Fruit fly (Drosophila melanogaster): ENCODE measurements around the gene NSD.

NSD gene

DNA sequence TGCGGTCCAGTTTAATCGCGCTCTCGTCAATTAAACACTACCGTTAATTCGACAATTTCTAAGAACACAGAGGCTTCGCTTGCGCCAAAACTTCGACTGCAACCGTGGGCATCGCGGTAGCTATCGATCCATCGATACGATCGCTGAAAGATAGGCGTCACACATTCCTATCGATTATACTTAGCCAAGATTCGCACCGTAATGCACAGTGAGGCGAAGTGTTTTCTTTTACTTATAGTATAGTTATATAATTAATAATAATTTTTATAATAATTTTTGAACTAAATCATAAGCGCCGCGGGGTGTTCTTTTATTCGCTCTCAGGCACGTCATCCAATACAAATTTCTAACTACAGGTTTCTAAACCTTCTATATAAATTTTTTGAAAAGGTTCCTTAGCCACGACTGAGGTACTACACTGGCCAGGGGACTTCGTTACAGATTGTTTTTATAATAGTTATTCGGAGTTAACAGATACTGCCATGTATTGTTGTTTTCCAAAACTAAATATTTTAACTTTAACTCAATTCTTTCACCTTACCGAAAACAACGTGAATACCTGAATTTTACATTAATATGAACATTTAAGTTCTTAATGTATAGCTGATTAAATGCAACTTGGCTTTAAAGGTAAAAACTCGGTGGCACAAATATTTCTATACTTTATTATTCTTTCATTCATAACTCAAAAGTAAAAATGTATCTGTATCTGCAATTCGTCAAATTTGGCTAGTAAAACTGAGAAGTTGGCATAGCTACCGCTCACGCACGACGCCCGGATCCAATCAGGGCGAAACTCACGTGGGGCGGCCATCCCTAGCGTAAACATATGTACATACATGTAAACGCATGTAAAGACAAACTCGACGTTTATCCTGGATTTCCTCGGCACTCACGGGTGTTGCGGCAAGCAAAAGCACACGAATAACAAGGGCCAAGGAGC is at the start of gene NSD, which contains the start of gene BOD1 (continued):
- TF ChIP-seq MBD-R2 (GFP tag; IDR thresholded peaks at IDR 0.05) = peak; percentile 88
- TF ChIP-seq ham (GFP tag; IDR thresholded peaks at IDR 0.05) = no peak
- TF ChIP-seq CG17829 (tag; optimal IDR thresholded peaks at IDR 0.05) = peak; percentile 49
- no peak for TF ChIP-seq CG10565 (GFP tag; optimal IDR thresholded peaks at IDR 0.05)
- peak in 1 of 2 experiments; percentile 39 for TF ChIP-seq crp (GFP tag; optimal IDR thresholded peaks at IDR 0.05)
- no peak for TF ChIP-seq CG3407 (GFP tag; optimal IDR thresholded peaks at IDR 0.05)
- TF ChIP-seq onecut (GFP tag; IDR thresholded peaks at IDR 0.05) = peak; percentile 47
- no peak for TF ChIP-seq Nf-YB (GFP tag; optimal IDR thresholded peaks at IDR 0.05)
- TF ChIP-seq pros (GFP tag; optimal IDR thresholded peaks at IDR 0.05) = no peak
- peak; percentile 39 for TF ChIP-seq stwl (tag; optimal IDR thresholded peaks at IDR 0.05)
- TF ChIP-seq CG2202 (tag; optimal IDR thresholded peaks at IDR 0.05) = no peak
- peak; percentile 96 for TF ChIP-seq CG7963 (GFP tag; IDR thresholded peaks at IDR 0.05; ENCODE audit: partially characterized antibody)
- peak; percentile 92 for TF ChIP-seq row (GFP tag; IDR thresholded peaks at IDR 0.05)
- peak in 1 of 2 experiments; percentile 26 for TF ChIP-seq chif (GFP tag; optimal IDR thresholded peaks at IDR 0.05)
- TF ChIP-seq Abd-B (GFP tag; optimal IDR thresholded peaks at IDR 0.05) = peak; percentile 61
- TF ChIP-seq dm (GFP tag; optimal IDR thresholded peaks at IDR 0.05) = peak; percentile 4
- TF ChIP-seq lmd (GFP tag; IDR thresholded peaks at IDR 0.05) = peak; percentile 64
- peak; percentile 77 for TF ChIP-seq CG34422 (GFP tag; IDR thresholded peaks at IDR 0.05)
- TF ChIP-seq Deaf1 (tag; optimal IDR thresholded peaks at IDR 0.05) = peak; percentile 0
- peak; percentile 60 for TF ChIP-seq CG9817 (tag; optimal IDR thresholded peaks at IDR 0.05)
- TF ChIP-seq pum (GFP tag; optimal IDR thresholded peaks at IDR 0.05) = no peak
- peak; percentile 53; the same call in 1 of the 2 replicates for TF ChIP-seq CG7372 (GFP tag; IDR thresholded peaks at IDR 0.05)
- peak in 1 of 2 experiments; percentile 51 for TF ChIP-seq bsh (GFP tag; optimal IDR thresholded peaks at IDR 0.05)
- TF ChIP-seq CG31224 (GFP tag; IDR thresholded peaks at IDR 0.05) = peak; percentile 59
- TF ChIP-seq Hr3 (GFP tag; optimal IDR thresholded peaks at IDR 0.05) = peak; percentile 52
- TF ChIP-seq CG8765 (GFP tag; IDR thresholded peaks at IDR 0.05) = peak; percentile 53; the same call in 1 of the 2 replicates
- peak; percentile 62 for TF ChIP-seq CG11560 (tag; IDR thresholded peaks at IDR 0.05)
- peak; percentile 72 for TF ChIP-seq MESR4 (GFP tag; optimal IDR thresholded peaks at IDR 0.05)
- TF ChIP-seq Kr (GFP tag; optimal IDR thresholded peaks at IDR 0.05) = no peak
- peak; percentile 42 for TF ChIP-seq lab (GFP tag; optimal IDR thresholded peaks at IDR 0.05)
- TF ChIP-seq HLH54F (GFP tag; optimal IDR thresholded peaks at IDR 0.05) = peak; percentile 12
- TF ChIP-seq D19B (GFP tag; optimal IDR thresholded peaks at IDR 0.05) = no peak
- peak; percentile 48 for TF ChIP-seq CG17359 (tag; optimal IDR thresholded peaks at IDR 0.05)
- TF ChIP-seq CG17802 (tag; optimal IDR thresholded peaks at IDR 0.05) = no peak
- TF ChIP-seq Jarid2 (GFP tag; optimal IDR thresholded peaks at IDR 0.05) = no peak
- peak; percentile 1 for TF ChIP-seq CG9609 (GFP tag; optimal IDR thresholded peaks at IDR 0.05)
- peak; percentile 13 for TF ChIP-seq gfzf (GFP tag; optimal IDR thresholded peaks at IDR 0.05)
- TF ChIP-seq ken (GFP tag; IDR thresholded peaks at IDR 0.05) = peak; percentile 82
- TF ChIP-seq Oli (tag; optimal IDR thresholded peaks at IDR 0.05) = peak; percentile 58
- TF ChIP-seq wor (GFP tag; IDR thresholded peaks at IDR 0.05) = peak; percentile 27; the same call in 1 of the 2 replicates
- no peak for TF ChIP-seq Camta (GFP tag; optimal IDR thresholded peaks at IDR 0.05)
- no peak for TF ChIP-seq Dip2 (GFP tag; IDR thresholded peaks at IDR 0.05)
- TF ChIP-seq H2.0 (GFP tag; IDR thresholded peaks at IDR 0.05) = peak; percentile 45
- TF ChIP-seq pzg (GFP tag; optimal IDR thresholded peaks at IDR 0.05) = peak; percentile 77
- no peak; the same call in 1 of the 2 replicates for TF ChIP-seq CG31441 (GFP tag; IDR thresholded peaks at IDR 0.05)
- TF ChIP-seq corto (GFP tag; optimal IDR thresholded peaks at IDR 0.05) = no peak
- TF ChIP-seq BtbVII (GFP tag; optimal IDR thresholded peaks at IDR 0.05) = no peak
- peak; percentile 71 for TF ChIP-seq CG13775 (GFP tag; optimal IDR thresholded peaks at IDR 0.05)
